Fruit fly (Drosophila melanogaster) whole organism, embryonic: ENCODE data around the gene CG42395.

ENCODE experiments used
- Abd-B ChIP-seq: fragments of 200-800 bp; sonication (Bioruptor generic); optimal IDR thresholded peaks from 2 replicates; lab custom pipeline; 2018; ENCODE audit warnings: missing biosample characterization, mild to moderate bottlenecking, missing genetic modification characterization, moderate library complexity
- Blimp-1 ChIP-seq: fragments of 200-800 bp; sonication (Bioruptor generic); optimal IDR thresholded peaks from 3 replicates; lab custom pipeline; 2018; ENCODE audit warnings: missing biosample characterization, missing genetic modification characterization, mild to moderate bottlenecking, moderate library complexity, missing genetic modification reagents
- CG10366 ChIP-seq: fragments of 200-800 bp; sonication (Bioruptor generic); IDR thresholded peaks from 2 replicates; pipeline ENCODE4 v1.3.6; 2022; ENCODE audit warnings: missing biosample characterization, missing genetic modification characterization
- CG12236 ChIP-seq: fragments of 200-800 bp; sonication (Bioruptor generic); optimal IDR thresholded peaks from 2 replicates; lab custom pipeline; 2016; ENCODE audit warnings: missing biosample characterization, missing genetic modification characterization
- CG15011 ChIP-seq: fragments of 200-800 bp; sonication (Bioruptor generic); optimal IDR thresholded peaks from 3 replicates; lab custom pipeline; 2018; ENCODE audit warnings: missing biosample characterization, mild to moderate bottlenecking, missing genetic modification characterization
- CG15601 ChIP-seq: fragments of 200-800 bp; sonication (Bioruptor generic); optimal IDR thresholded peaks from 3 replicates; lab custom pipeline; 2019; ENCODE audit warnings: missing biosample characterization, mild to moderate bottlenecking, missing genetic modification characterization, moderate library complexity
- CG16813 ChIP-seq: fragments of 200-800 bp; sonication (Bioruptor generic); IDR thresholded peaks from 3 replicates; pipeline ENCODE4 v1.3.6; 2022; ENCODE audit warnings: missing biosample characterization, missing genetic modification characterization; ENCODE audit not compliant: partially characterized antibody
- CG18262 ChIP-seq: fragments of 200-800 bp; optimal IDR thresholded peaks from 3 replicates; lab custom pipeline; 2019; ENCODE audit warnings: missing biosample characterization, mild to moderate bottlenecking, missing genetic modification characterization, moderate library complexity
- CG18599 ChIP-seq: fragments of 200-800 bp; sonication (Bioruptor generic); optimal IDR thresholded peaks from 3 replicates; lab custom pipeline; 2017; ENCODE audit warnings: missing biosample characterization, missing genetic modification characterization, mild to moderate bottlenecking, moderate library complexity, missing genetic modification reagents
- CG2120 ChIP-seq: fragments of 200-800 bp; sonication (Bioruptor generic); optimal IDR thresholded peaks from 3 replicates; lab custom pipeline; 2016; ENCODE audit warnings: missing biosample characterization, missing genetic modification characterization
- CG2889 ChIP-seq: fragments of 200-800 bp; sonication (Bioruptor generic); IDR thresholded peaks from 3 replicates; pipeline ENCODE4 v1.3.6; 2022; ENCODE audit warnings: missing biosample characterization, missing genetic modification characterization
- CG6689 ChIP-seq: fragments of 200-800 bp; sonication (Bioruptor generic); IDR thresholded peaks from 2 replicates; pipeline ENCODE4 v1.3.6; 2022; ENCODE audit warnings: missing biosample characterization, missing genetic modification characterization
- CG6791 ChIP-seq: fragments of 200-800 bp; sonication (Bioruptor generic); IDR thresholded peaks from 3 replicates; pipeline ENCODE4 v1.3.6; 2022; ENCODE audit warnings: missing biosample characterization, missing genetic modification characterization; ENCODE audit not compliant: partially characterized antibody
- CG6813 ChIP-seq: fragments of 200-800 bp; sonication (Bioruptor generic); optimal IDR thresholded peaks from 2 replicates; lab custom pipeline; 2017; ENCODE audit warnings: missing biosample characterization, missing genetic modification characterization, mild to moderate bottlenecking, moderate library complexity, missing genetic modification reagents
- CG7839 ChIP-seq: fragments of 200-800 bp; sonication (Bioruptor generic); optimal IDR thresholded peaks from 3 replicates; lab custom pipeline; 2018; ENCODE audit warnings: missing biosample characterization, mild to moderate bottlenecking, missing genetic modification characterization, moderate library complexity
- CG7987 ChIP-seq: fragments of 200-800 bp; sonication (Bioruptor generic); optimal IDR thresholded peaks from 2 replicates; lab custom pipeline; 2018; ENCODE audit warnings: missing biosample characterization, mild to moderate bottlenecking, missing genetic modification characterization, moderate library complexity
- CG8924 ChIP-seq: fragments of 200-800 bp; optimal IDR thresholded peaks from 3 replicates; lab custom pipeline; 2019; ENCODE audit warnings: missing biosample characterization, mild to moderate bottlenecking, missing genetic modification characterization, moderate library complexity
- CG9727 ChIP-seq: fragments of 200-800 bp; sonication (Bioruptor generic); optimal IDR thresholded peaks from 3 replicates; lab custom pipeline; 2017; ENCODE audit warnings: missing biosample characterization, mild to moderate bottlenecking, missing genetic modification characterization
- Dfd ChIP-seq, 2 experiments: fragments of >200 bp; optimal IDR thresholded peaks; 2 replicates each; lab custom pipeline; 2017; ENCODE audit warnings: missing biosample characterization in 2 of 2, missing genetic modification characterization in 2 of 2
- Elba2 ChIP-seq: fragments of 200-800 bp; sonication (Bioruptor generic); optimal IDR thresholded peaks from 3 replicates; lab custom pipeline; 2016; ENCODE audit warnings: missing biosample characterization, missing genetic modification characterization
- Ets65A ChIP-seq: fragments of 200-800 bp; sonication (Bioruptor generic); peaks from one replicate; lab custom pipeline; 2016; ENCODE audit warnings: missing biosample characterization, missing genetic modification characterization
- Fer2 ChIP-seq: fragments of 200-800 bp; sonication (Bioruptor generic); optimal IDR thresholded peaks from 2 replicates; lab custom pipeline; 2018; ENCODE audit warnings: missing biosample characterization, mild to moderate bottlenecking, missing genetic modification characterization, moderate library complexity
- Fer3 ChIP-seq: fragments of 200-800 bp; sonication (Bioruptor generic); optimal IDR thresholded peaks from 2 replicates; lab custom pipeline; 2018; ENCODE audit warnings: missing biosample characterization, mild to moderate bottlenecking, missing genetic modification characterization, moderate library complexity
- Hey ChIP-seq: fragments of 200-800 bp; sonication (Bioruptor generic); optimal IDR thresholded peaks from 3 replicates; lab custom pipeline; 2018; ENCODE audit warnings: missing biosample characterization, mild to moderate bottlenecking, missing genetic modification characterization
- Hmx ChIP-seq: fragments of 200-800 bp; sonication (Bioruptor generic); optimal IDR thresholded peaks from 2 replicates; lab custom pipeline; 2016; ENCODE audit warnings: missing biosample characterization, missing genetic modification characterization
- Hr3 ChIP-seq: fragments of 200-800 bp; sonication (Bioruptor generic); optimal IDR thresholded peaks from 3 replicates; lab custom pipeline; 2016; ENCODE audit warnings: missing biosample characterization, missing genetic modification characterization
- Hr78 ChIP-seq, 2 experiments: fragments of 200-800 bp in 1 of 2; fragments of >200 bp in 1 of 2; sonication (Bioruptor generic) in 1 of 2; optimal IDR thresholded peaks; 2 replicates each; lab custom pipeline; 2017 to 2019; ENCODE audit warnings: missing biosample characterization in 2 of 2, missing genetic modification characterization in 2 of 2, mild to moderate bottlenecking in 1 of 2, moderate library complexity in 1 of 2
- Med ChIP-seq: fragments of 200-800 bp; sonication (Bioruptor generic); peaks from one replicate; lab custom pipeline; 2016; ENCODE audit warnings: missing biosample characterization, missing genetic modification characterization, mild to moderate bottlenecking, inconsistent platforms, moderate library complexity
- Mrtf ChIP-seq: fragments of 200-800 bp; sonication (Bioruptor generic); IDR thresholded peaks from 3 replicates; pipeline ENCODE4 v1.3.6; 2022; ENCODE audit warnings: missing biosample characterization, missing genetic modification characterization
- Side ChIP-seq: fragments of 200-800 bp; sonication (Bioruptor generic); optimal IDR thresholded peaks from 2 replicates; lab custom pipeline; 2016; ENCODE audit warnings: missing biosample characterization, missing genetic modification characterization
- Sox100B ChIP-seq: fragments of 200-800 bp; sonication (Bioruptor generic); optimal IDR thresholded peaks from 3 replicates; lab custom pipeline; 2018; ENCODE audit warnings: missing biosample characterization, mild to moderate bottlenecking, missing genetic modification characterization
- Sox102F ChIP-seq: fragments of 200-800 bp; sonication (Bioruptor generic); optimal IDR thresholded peaks from 2 replicates; lab custom pipeline; 2018; ENCODE audit warnings: missing biosample characterization, mild to moderate bottlenecking, missing genetic modification characterization, moderate library complexity
- Sry-β ChIP-seq: fragments of 200-800 bp; sonication (Bioruptor generic); optimal IDR thresholded peaks from 2 replicates; lab custom pipeline; 2018; ENCODE audit warnings: missing biosample characterization, mild to moderate bottlenecking, missing genetic modification characterization, moderate library complexity
- cwo ChIP-seq: fragments of 200-800 bp; sonication (Bioruptor generic); optimal IDR thresholded peaks from 3 replicates; lab custom pipeline; 2017; ENCODE audit warnings: missing biosample characterization, missing genetic modification characterization, mild to moderate bottlenecking, moderate library complexity, missing genetic modification reagents
- da ChIP-seq: fragments of 200-800 bp; sonication (Bioruptor generic); optimal IDR thresholded peaks from 2 replicates; lab custom pipeline; 2016; ENCODE audit warnings: missing biosample characterization, missing genetic modification characterization
- ftz-f1 ChIP-seq: fragments of 200-800 bp; sonication (Bioruptor generic); optimal IDR thresholded peaks from 2 replicates; lab custom pipeline; 2016; ENCODE audit warnings: missing biosample characterization, missing genetic modification characterization
- her ChIP-seq: fragments of 200-800 bp; sonication (Bioruptor generic); optimal IDR thresholded peaks from 2 replicates; lab custom pipeline; 2016; ENCODE audit warnings: missing biosample characterization, missing genetic modification characterization
- hkb ChIP-seq, 2 experiments: fragments of 200-800 bp in 1 of 2; fragments of >200 bp in 1 of 2; sonication (Bioruptor generic) in 1 of 2; IDR thresholded peaks in 1 of 2; optimal IDR thresholded peaks in 1 of 2; 2 replicates each; pipeline versions ENCODE4 v1.3.6 to Lab custom; 2017 to 2022; ENCODE audit warnings: missing biosample characterization in 1 of 2, missing genetic modification characterization in 1 of 2
- nerfin-1 ChIP-seq: fragments of 200-800 bp; sonication (Bioruptor generic); optimal IDR thresholded peaks from 3 replicates; lab custom pipeline; 2019; ENCODE audit warnings: missing biosample characterization, mild to moderate bottlenecking, missing genetic modification characterization, moderate library complexity
- nerfin-2 ChIP-seq: fragments of 200-800 bp; sonication (Bioruptor generic); IDR thresholded peaks from 2 replicates; pipeline ENCODE4 v1.3.6; 2022; ENCODE audit warnings: missing biosample characterization, missing genetic modification characterization; ENCODE audit not compliant: partially characterized antibody
- prd ChIP-seq, 3 experiments: fragments of >200 bp in 2 of 3; fragments of 200-800 bp in 1 of 3; sonication (Bioruptor generic) in 1 of 3; optimal IDR thresholded peaks in 2 of 3; IDR thresholded peaks in 1 of 3; 2 replicates in 2 of 3; 3 replicates in 1 of 3; pipeline versions ENCODE4 v1.3.6 to Lab custom; 2017 to 2022; ENCODE audit warnings: missing biosample characterization in 1 of 3, missing genetic modification characterization in 1 of 3
- row ChIP-seq: fragments of 200-800 bp; sonication (Bioruptor generic); IDR thresholded peaks from 3 replicates; pipeline ENCODE4 v1.3.6; 2022; ENCODE audit warnings: missing biosample characterization, missing genetic modification characterization
- slbo ChIP-seq: fragments of 200-800 bp; sonication (Bioruptor generic); IDR thresholded peaks from 2 replicates; pipeline ENCODE4 v1.3.6; 2022; ENCODE audit warnings: missing biosample characterization, missing genetic modification characterization
- so ChIP-seq: fragments of 200-800 bp; sonication (Bioruptor generic); IDR thresholded peaks from 3 replicates; pipeline ENCODE4 v1.3.6; 2022; ENCODE audit warnings: missing biosample characterization, missing genetic modification characterization
- sqz ChIP-seq: fragments of 200-800 bp; sonication (Bioruptor generic); optimal IDR thresholded peaks from 3 replicates; lab custom pipeline; 2018; ENCODE audit warnings: missing biosample characterization, mild to moderate bottlenecking, missing genetic modification characterization
- toy ChIP-seq: fragments of 200-800 bp; sonication (Bioruptor generic); IDR thresholded peaks from 2 replicates; pipeline ENCODE4 v1.3.6; 2022; ENCODE audit warnings: missing biosample characterization, missing genetic modification characterization
- wek ChIP-seq: fragments of 200-800 bp; sonication (Bioruptor generic); optimal IDR thresholded peaks from 3 replicates; lab custom pipeline; 2018; ENCODE audit warnings: missing biosample characterization, mild to moderate bottlenecking, missing genetic modification characterization, moderate library complexity
- zfh2 ChIP-seq: fragments of 200-800 bp; sonication (Bioruptor generic); optimal IDR thresholded peaks from 2 replicates; lab custom pipeline; 2016; ENCODE audit warnings: missing biosample characterization, missing genetic modification characterization

Gene CG42395

dm6 chrX:9580544-9580943 is 4.5 kb upstream of the CG42395 start (continued):
- TF ChIP-seq CG10366 (GFP tag; lab: Robert Waterston, UW) (no peak), ftz-f1 (GFP tag; lab: Kevin White, UChicago) (peak; percentile 90), cwo (GFP tag; lab: Kevin White, UChicago) (peak; percentile 61), CG8924 (tag; lab: Kevin White, UChicago) (no peak), zfh2 (no peak), CG12236 (no peak), row (GFP tag; lab: Robert Waterston, UW) (0 out of 3 replicates have a peak, but pooled peaks have one; percentile 9), Blimp-1 (GFP tag; lab: Kevin White, UChicago) (peak; percentile 85), Fer3 (no peak), her (GFP tag; lab: Kevin White, UChicago) (no peak), nerfin-1 (tag; lab: Kevin White, UChicago) (no peak), Med (GFP tag; lab: Kevin White, UChicago) (peak; percentile 51), slbo (GFP tag; lab: Robert Waterston, UW) (peak; percentile 20; the same call in 1 of the 2 replicates), CG6689 (GFP tag; lab: Robert Waterston, UW) (0 out of 2 replicates have a peak, but pooled peaks have one; percentile 13), hkb (optimal IDR thresholded peaks at IDR 0.05; lab: Kevin White, UChicago) (no peak), hkb (GFP tag; IDR thresholded peaks at IDR 0.05; lab: Robert Waterston, UW) (peak; percentile 26; the same call in 1 of the 2 replicates), CG2120 (peak; percentile 2), Mrtf (GFP tag; lab: Robert Waterston, UW) (no peak), Sry-β (no peak), so (GFP tag; lab: Robert Waterston, UW) (no peak), CG16813 (GFP tag; lab: Robert Waterston, UW) (no peak), Hmx (GFP tag; lab: Kevin White, UChicago) (no peak), Sox102F (GFP tag; lab: Kevin White, UChicago) (no peak), Hr78 (GFP tag; optimal IDR thresholded peaks at IDR 0.05; lab: Kevin White, UChicago) (peak in 1 of 2 experiments; percentile 57), sqz (GFP tag; lab: Kevin White, UChicago) (peak; percentile 72), Ets65A (GFP tag; lab: Kevin White, UChicago) (peak; percentile 10), wek (GFP tag; lab: Kevin White, UChicago) (peak; percentile 61)

dm6 chrX:9579918-9580521 is 4.0 kb upstream of the CG42395 start, which contains the start of gene LPCAT:
LPCAT (minus strand) TSS chrX:9579987.
- TF ChIP-seq CG7839 (tag; lab: Kevin White, UChicago) (peak; percentile 71), nerfin-2 (GFP tag; lab: Robert Waterston, UW) (peak; percentile 48), CG2889 (peak; percentile 81), CG15601 (tag; lab: Kevin White, UChicago) (peak; percentile 40), da (GFP tag; lab: Kevin White, UChicago) (peak; percentile 53), Hey (no peak), CG6791 (peak; percentile 78), Abd-B (GFP tag; lab: Kevin White, UChicago) (peak; percentile 78), Sox100B (GFP tag; lab: Kevin White, UChicago) (peak; percentile 51), Elba2 (GFP tag; lab: Kevin White, UChicago) (peak; percentile 2), CG18262 (tag; lab: Kevin White, UChicago) (peak; percentile 25), CG9727 (GFP tag; lab: Kevin White, UChicago) (peak; percentile 72), CG6813 (GFP tag; lab: Kevin White, UChicago) (no peak), prd (optimal IDR thresholded peaks at IDR 0.05; lab: Kevin White, UChicago) (no peak), prd (GFP tag; IDR thresholded peaks at IDR 0.05; lab: Robert Waterston, UW) (peak; percentile 86), Dfd (GFP tag; optimal IDR thresholded peaks at IDR 0.05; lab: Kevin White, UChicago) (no peak), CG10366 (GFP tag; lab: Robert Waterston, UW) (peak; percentile 76), Side (GFP tag; lab: Kevin White, UChicago) (peak; percentile 62), toy (GFP tag; lab: Robert Waterston, UW) (0 out of 2 replicates have a peak, but pooled peaks have one; percentile 41), CG15011 (GFP tag; lab: Kevin White, UChicago) (no peak), CG7987 (GFP tag; lab: Kevin White, UChicago) (peak; percentile 80), Fer2 (tag; lab: Kevin White, UChicago) (peak; percentile 55), CG18599 (GFP tag; lab: Kevin White, UChicago) (peak; percentile 79), Hr3 (GFP tag; lab: Kevin White, UChicago) (peak; percentile 69)
